Fruit fly (Drosophila melanogaster) whole organism, adult: ENCODE data around the gene CG9759.

ENCODE experiments used
- CG11617 ChIP-seq: fragments of 200-800 bp; sonication (Bioruptor generic); optimal IDR thresholded peaks from 2 replicates; lab custom pipeline; 2017; ENCODE audit warnings: mild to moderate bottlenecking, missing biosample characterization, missing genetic modification reagents, missing genetic modification characterization
- CG12768 ChIP-seq: fragments of 200-800 bp; sonication (Bioruptor generic); optimal IDR thresholded peaks from 2 replicates; lab custom pipeline; 2017; ENCODE audit warnings: missing biosample characterization, missing genetic modification characterization, mild to moderate bottlenecking, moderate library complexity, missing genetic modification reagents
- CG7045 ChIP-seq: fragments of 200-800 bp; sonication (Bioruptor generic); optimal IDR thresholded peaks from 2 replicates; lab custom pipeline; 2017; ENCODE audit warnings: missing biosample characterization, mild to moderate bottlenecking, missing genetic modification characterization
- CG7101 ChIP-seq: fragments of 200-800 bp; sonication (Bioruptor generic); optimal IDR thresholded peaks from 2 replicates; lab custom pipeline; 2018; ENCODE audit warnings: missing biosample characterization, mild to moderate bottlenecking, missing genetic modification characterization, moderate library complexity
- Crg-1 ChIP-seq: fragments of 200-800 bp; sonication (Bioruptor generic); optimal IDR thresholded peaks from 2 replicates; lab custom pipeline; 2016; ENCODE audit warnings: missing biosample characterization, missing genetic modification characterization
- Hr96 ChIP-seq: fragments of 200-800 bp; sonication (Bioruptor generic); optimal IDR thresholded peaks from 2 replicates; lab custom pipeline; 2016; ENCODE audit warnings: missing biosample characterization, missing genetic modification characterization
- Mnt ChIP-seq: fragments of 200-800 bp; sonication (Bioruptor generic); optimal IDR thresholded peaks from 2 replicates; lab custom pipeline; 2016; ENCODE audit warnings: missing biosample characterization, mild to moderate bottlenecking, missing genetic modification characterization
- cnc ChIP-seq, 2 experiments: fragments of >200 bp; optimal IDR thresholded peaks; 2 replicates each; lab custom pipeline; 2017
- kay ChIP-seq: fragments of 200-800 bp; sonication (Bioruptor generic); peaks from one replicate; lab custom pipeline; 2016; ENCODE audit warnings: missing biosample characterization, missing genetic modification characterization, borderline replicate concordance
- ovo ChIP-seq: fragments of 200-800 bp; sonication (Bioruptor generic); optimal IDR thresholded peaks from 2 replicates; lab custom pipeline; 2016; ENCODE audit warnings: missing biosample characterization, missing genetic modification characterization
- toe ChIP-seq: fragments of 200-800 bp; sonication (Bioruptor generic); optimal IDR thresholded peaks from 2 replicates; lab custom pipeline; 2016; ENCODE audit warnings: missing biosample characterization, missing genetic modification characterization

DNA sequence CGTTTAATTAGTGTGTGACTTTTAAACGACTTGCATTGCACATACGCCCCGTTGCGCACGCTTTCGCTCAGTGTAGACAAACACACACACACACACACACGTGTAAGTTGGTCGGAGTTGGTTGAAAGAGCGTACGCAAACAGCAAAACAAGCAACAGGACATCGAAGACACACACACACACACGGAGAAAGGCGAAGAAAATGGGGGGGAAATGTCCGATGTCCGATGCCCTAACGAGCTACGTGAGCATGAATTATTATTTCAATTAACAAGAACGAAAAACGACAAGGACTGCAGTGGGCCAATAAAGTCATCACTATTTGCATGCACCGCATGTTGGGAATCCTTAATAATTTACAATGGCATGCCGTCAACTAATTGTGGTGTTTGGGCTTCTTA, 8.2 kb upstream of the CG9759 start:
- TF ChIP-seq cnc (optimal IDR thresholded peaks at IDR 0.05; lab: Kevin White, UChicago), result no peak
- no peak for TF ChIP-seq ovo (GFP tag; lab: Kevin White, UChicago)
- no peak for TF ChIP-seq kay
- no peak for TF ChIP-seq Hr96
- TF ChIP-seq Crg-1 (GFP tag; lab: Kevin White, UChicago), result no peak
- no peak for TF ChIP-seq toe
- no peak for TF ChIP-seq Mnt (GFP tag; lab: Kevin White, UChicago)
- TF ChIP-seq CG7045 (GFP tag; lab: Kevin White, UChicago), result no peak
- TF ChIP-seq CG7101 (tag; lab: Kevin White, UChicago), result no peak
- TF ChIP-seq CG12768 (GFP tag; lab: Kevin White, UChicago), result no peak
- TF ChIP-seq CG11617 (GFP tag; lab: Kevin White, UChicago), result no peak
